Fruit fly (Drosophila melanogaster): Measurements from ENCODE around the gene Prosalpha4T1.

DNA sequence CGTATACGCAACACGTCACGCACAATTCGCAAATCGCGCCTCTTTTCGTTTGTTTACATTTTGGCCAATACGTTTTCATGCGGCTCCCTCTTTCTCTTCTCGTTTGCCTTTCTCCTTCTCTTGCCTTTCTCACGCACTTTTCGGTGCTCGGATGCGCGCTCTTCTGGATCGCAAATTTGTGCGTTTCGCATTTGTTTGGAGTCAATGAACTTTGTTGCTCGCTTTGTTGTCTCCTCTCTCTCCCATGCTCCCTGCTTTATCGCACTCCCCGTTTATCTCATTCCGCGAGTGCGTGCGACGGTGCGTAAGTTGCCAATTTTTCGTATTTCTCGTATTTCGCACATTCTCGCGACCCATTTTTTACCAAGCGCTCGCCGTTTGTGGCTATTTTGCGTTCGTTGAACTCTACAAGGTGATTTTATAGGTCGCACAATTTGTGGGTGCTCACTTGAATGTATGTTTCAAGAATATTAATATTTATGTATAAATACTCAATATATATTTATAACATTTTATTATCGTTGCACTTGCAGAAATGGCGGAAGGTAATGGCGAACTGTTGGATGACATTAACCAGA, 42.4 kb upstream of the Prosalpha4T1 start:
- no peak for TF ChIP-seq CG1620 (GFP tag; optimal IDR thresholded peaks at IDR 0.05)
- no peak for TF ChIP-seq kay (GFP tag; ENCODE audit: borderline replicate concordance)
- TF ChIP-seq CG5204 (GFP tag; optimal IDR thresholded peaks at IDR 0.05), result no peak
- TF ChIP-seq Hr96 (GFP tag; optimal IDR thresholded peaks at IDR 0.05), result no peak
- no peak for TF ChIP-seq CG14711 (tag; optimal IDR thresholded peaks at IDR 0.05)
- TF ChIP-seq toe (GFP tag; optimal IDR thresholded peaks at IDR 0.05), result no peak
- TF ChIP-seq Crg-1 (GFP tag; optimal IDR thresholded peaks at IDR 0.05), result no peak
- TF ChIP-seq Mnt (GFP tag; optimal IDR thresholded peaks at IDR 0.05), result no peak
- TF ChIP-seq CG33017 (tag; optimal IDR thresholded peaks at IDR 0.05), result no peak
